Worm (Caenorhabditis elegans) whole organism, L4 larva: ENCODE measurements around the gene try-12.

Experiments
- F49E8.2 ChIP-seq: sonication (generic microtip); optimal IDR thresholded peaks from 2 replicates; lab custom pipeline; 2016; ENCODE audit warnings: missing compliant biosample characterization, mild to moderate bottlenecking, missing genetic modification characterization, borderline replicate concordance
- R02D3.7 ChIP-seq: fragments of 150-350 bp; sonication (generic microtip); optimal IDR thresholded peaks from 3 replicates; lab custom pipeline; 2014; ENCODE audit warnings: missing biosample characterization, missing genetic modification characterization
- Y105C5A.15 ChIP-seq: fragments of 200-800 bp; sonication (Bioruptor generic); IDR thresholded peaks from 2 replicates; pipeline ENCODE4 v1.3.6; 2022; ENCODE audit warnings: missing genetic modification characterization, missing compliant biosample characterization
- Y48G9A.11 ChIP-seq: fragments of 200-800 bp; sonication (Bioruptor generic); IDR thresholded peaks from 2 replicates; pipeline ENCODE4 v1.3.6; 2022; ENCODE audit warnings: missing genetic modification reagents, missing genetic modification characterization, missing compliant biosample characterization
- ceh-28 ChIP-seq: fragments of 150-350 bp; optimal IDR thresholded peaks from 2 replicates; lab custom pipeline; 2014; ENCODE audit warnings: missing biosample characterization, missing genetic modification reagents, missing genetic modification characterization
- ceh-82 ChIP-seq: sonication (generic microtip); optimal IDR thresholded peaks from 2 replicates; lab custom pipeline; 2017; ENCODE audit warnings: missing biosample characterization, missing genetic modification characterization
- ctbp-1 ChIP-seq: fragments of 200-800 bp; sonication (Bioruptor generic); IDR thresholded peaks from 2 replicates; pipeline ENCODE4 v1.3.6; 2022; ENCODE audit warnings: missing genetic modification reagents, missing genetic modification characterization, missing compliant biosample characterization
- dmd-6 ChIP-seq: fragments of 200-800 bp; sonication (Bioruptor generic); IDR thresholded peaks from 2 replicates; pipeline ENCODE4 v1.3.6; 2022; ENCODE audit warnings: missing genetic modification reagents, missing genetic modification characterization, missing compliant biosample characterization
- duxl-1 ChIP-seq: sonication (generic microtip); optimal IDR thresholded peaks from 2 replicates; lab custom pipeline; 2016; ENCODE audit warnings: mild to moderate bottlenecking, missing genetic modification characterization, moderate library complexity, missing compliant biosample characterization; ENCODE audit not compliant: poor library complexity
- jun-1 ChIP-seq: fragments of 150-350 bp; optimal IDR thresholded peaks from 2 replicates; lab custom pipeline; 2014; ENCODE audit warnings: missing biosample characterization, missing genetic modification reagents, missing genetic modification characterization
- madf-9 ChIP-seq: fragments of 200-800 bp; sonication (Bioruptor generic); conservative IDR thresholded peaks from 2 replicates; pipeline ENCODE4 v1.3.6; 2022; ENCODE audit warnings: missing genetic modification reagents, missing genetic modification characterization, missing compliant biosample characterization
- mep-1 ChIP-seq: fragments of 150-350 bp; sonication (generic microtip); optimal IDR thresholded peaks from 3 replicates; lab custom pipeline; 2014; ENCODE audit warnings: missing biosample characterization, missing genetic modification characterization
- nhr-10 ChIP-seq: fragments of 150-350 bp; optimal IDR thresholded peaks from 2 replicates; lab custom pipeline; 2014; ENCODE audit warnings: missing biosample characterization, missing genetic modification characterization
- nhr-102 ChIP-seq: sonication (generic microtip); optimal IDR thresholded peaks from 2 replicates; lab custom pipeline; 2016; ENCODE audit warnings: mild to moderate bottlenecking, missing genetic modification characterization, moderate library complexity, missing compliant biosample characterization
- nhr-25 ChIP-seq: sonication (generic microtip); optimal IDR thresholded peaks from 2 replicates; lab custom pipeline; 2017; ENCODE audit warnings: missing genetic modification characterization, mild to moderate bottlenecking, missing compliant biosample characterization, antibody characterized with exemption, moderate library complexity, borderline replicate concordance; ENCODE audit not compliant: insufficient read depth
- pha-4 ChIP-seq, 2 experiments: fragments of 150-350 bp in 1 of 2; fragments of 200-800 bp in 1 of 2; sonication (Bioruptor generic) in 1 of 2; IDR thresholded peaks in 1 of 2; optimal IDR thresholded peaks in 1 of 2; 2 replicates each; pipeline versions ENCODE4 v1.3.6 to Lab custom; 2014 to 2022; ENCODE audit warnings: missing genetic modification characterization in 2 of 2, missing genetic modification reagents in 2 of 2, missing biosample characterization in 1 of 2, missing compliant biosample characterization in 1 of 2
- spr-3 ChIP-seq: fragments of 200-800 bp; sonication (Bioruptor generic); optimal IDR thresholded peaks from 2 replicates; lab custom pipeline; 2018; ENCODE audit warnings: mild to moderate bottlenecking, missing genetic modification characterization, missing compliant biosample characterization
- tag-97 ChIP-seq: fragments of 200-800 bp; sonication (Bioruptor generic); IDR thresholded peaks from 2 replicates; pipeline ENCODE4 v1.3.6; 2022; ENCODE audit warnings: missing genetic modification characterization, missing compliant biosample characterization
- unc-130 ChIP-seq: sonication (generic microtip); optimal IDR thresholded peaks from 2 replicates; lab custom pipeline; 2016; ENCODE audit warnings: missing genetic modification reagents, missing genetic modification characterization, missing compliant biosample characterization
- unc-39 ChIP-seq: sonication (generic microtip); optimal IDR thresholded peaks from 2 replicates; lab custom pipeline; 2017; ENCODE audit warnings: missing biosample characterization, missing genetic modification characterization
- vab-7 ChIP-seq: fragments of 200-800 bp; sonication (Bioruptor generic); IDR thresholded peaks from 2 replicates; pipeline ENCODE4 v1.3.6; 2022; ENCODE audit warnings: missing genetic modification reagents, missing genetic modification characterization, missing compliant biosample characterization
- zag-1 ChIP-seq: fragments of 150-350 bp; optimal IDR thresholded peaks from 2 replicates; lab custom pipeline; 2014; ENCODE audit warnings: missing biosample characterization, missing genetic modification characterization
- zip-11 ChIP-seq: fragments of 200-800 bp; sonication (Bioruptor generic); IDR thresholded peaks from 2 replicates; pipeline ENCODE4 v1.3.6; 2022; ENCODE audit warnings: missing genetic modification characterization, missing compliant biosample characterization
- zip-2 ChIP-seq: fragments of 150-350 bp; optimal IDR thresholded peaks from 2 replicates; lab custom pipeline; 2014; ENCODE audit warnings: missing biosample characterization, missing genetic modification characterization

The try-12 gene

ce11 chrV:7490340-7490739 is 41.2 kb downstream of the try-12 start, which contains the start of gene srbc-9:
Gene srbc-9 (minus strand): TSS chrV:7490440.
- TF ChIP-seq zip-11 (GFP tag; lab: Robert Waterston, UW): no peak
- TF ChIP-seq nhr-102 (tag; lab: Kevin White, UChicago): no peak
- TF ChIP-seq zip-2 (tag; lab: Kevin White, UChicago): no peak
- no peak for TF ChIP-seq jun-1 (tag; lab: Kevin White, UChicago)
- no peak for TF ChIP-seq Y105C5A.15
- TF ChIP-seq ceh-82 (tag; lab: Kevin White, UChicago): no peak
- no peak for TF ChIP-seq tag-97 (GFP tag; lab: Robert Waterston, UW)
- no peak for TF ChIP-seq spr-3 (GFP tag; lab: Kevin White, UChicago)
- TF ChIP-seq ctbp-1 (GFP tag; lab: Robert Waterston, UW): no peak
- no peak for TF ChIP-seq zag-1 (tag; lab: Kevin White, UChicago)
- TF ChIP-seq unc-130 (GFP tag; lab: Kevin White, UChicago): no peak
- no peak for TF ChIP-seq R02D3.7 (tag; lab: Kevin White, UChicago)
- TF ChIP-seq nhr-25 (tag; lab: Kevin White, UChicago): no peak

ce11 chrV:7492924-7493323 is 43.8 kb downstream of the try-12 start, which contains the start of gene srbc-10:
Gene srbc-10 (minus strand): TSS chrV:7493024.
- no peak for TF ChIP-seq duxl-1 (tag; lab: Kevin White, UChicago)
- no peak for TF ChIP-seq Y48G9A.11
- no peak for TF ChIP-seq nhr-10
- no peak for TF ChIP-seq mep-1 (tag; lab: Kevin White, UChicago)
- TF ChIP-seq madf-9 (GFP tag; lab: Robert Waterston, UW): no peak
- TF ChIP-seq vab-7 (GFP tag; lab: Robert Waterston, UW): no peak
- TF ChIP-seq ceh-28 (tag; lab: Kevin White, UChicago): no peak
- TF ChIP-seq, all 104 proteins: peak for 0

ce11 chrV:7495189-7495588 is 46.0 kb downstream of the try-12 start, which contains the start of gene srbc-11:
Gene srbc-11 (minus strand): TSS chrV:7495289.
- TF ChIP-seq F49E8.2 (tag; lab: Kevin White, UChicago) (no peak), dmd-6 (GFP tag; lab: Robert Waterston, UW) (no peak)

DNA sequence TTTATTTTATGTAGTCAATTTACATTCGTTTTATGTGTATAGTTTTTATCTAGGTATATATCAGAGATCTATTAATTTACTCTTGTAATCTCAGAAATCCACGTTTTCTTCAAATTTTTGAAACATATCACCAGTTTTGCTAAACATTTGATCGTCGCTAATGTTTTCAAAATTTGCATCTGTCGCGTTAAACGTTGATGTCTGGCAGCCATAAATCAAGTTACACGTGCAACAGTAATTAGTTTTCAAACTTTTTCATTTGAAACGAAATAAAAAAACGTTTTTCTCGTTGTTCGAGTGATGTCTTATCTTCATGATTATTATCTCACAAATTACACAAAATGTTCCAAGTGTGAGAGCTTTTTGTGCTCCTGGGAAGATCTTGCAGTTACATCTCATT is 48.3 kb downstream of the try-12 start, which contains the start of gene srh-79:
TSS of gene srh-79 (plus strand) at position 301 of the 400 bp plus-strand sequence.
- no peak for TF ChIP-seq unc-39 (tag; lab: Kevin White, UChicago)
- TF ChIP-seq zip-11 (GFP tag; lab: Robert Waterston, UW): no peak
- TF ChIP-seq zip-2 (tag; lab: Kevin White, UChicago): no peak
- TF ChIP-seq pha-4 (GFP tag; IDR thresholded peaks at IDR 0.05; lab: Robert Waterston, UW): no peak
- TF ChIP-seq pha-4 (tag; optimal IDR thresholded peaks at IDR 0.05; lab: Kevin White, UChicago): no peak
